Fruit fly (Drosophila melanogaster): ENCODE data around the gene Hpr1.
A peak's percentile ranks its signal among the peaks of the same experiment; 100 is the strongest.

The Hpr1 gene

dm6 chr3R:5772433-5772832 is 48.8 kb downstream of the Hpr1 start:
- TF ChIP-seq CG14655 (GFP tag; optimal IDR thresholded peaks at IDR 0.05) (no peak), CG4496 (GFP tag; IDR thresholded peaks at IDR 0.05) (0 out of 3 replicates have a peak, but pooled peaks have one; percentile 25)

- no peak for TF ChIP-seq Ets98B (GFP tag; IDR thresholded peaks at IDR 0.05)
- TF ChIP-seq CG4496 (GFP tag; IDR thresholded peaks at IDR 0.05): 0 out of 3 replicates have a peak, but pooled peaks have one; percentile 39
Measured at dm6 chr3R:5771614-5772202, 49.5 kb downstream of the Hpr1 start.

Data from whole organism, pupa.